Fruit fly (Drosophila melanogaster) whole organism, pupa: ENCODE results near the gene CG14089.

Experiments
- CG10348 ChIP-seq: fragments of 200-800 bp; sonication (Bioruptor generic); IDR thresholded peaks from 2 replicates; pipeline ENCODE4 v1.3.6; 2022; ENCODE audit warnings: missing biosample characterization, missing genetic modification characterization
- CG13204 ChIP-seq: fragments of 200-800 bp; sonication (Bioruptor generic); optimal IDR thresholded peaks from 2 replicates; lab custom pipeline; 2018; ENCODE audit warnings: missing biosample characterization, mild to moderate bottlenecking, missing genetic modification characterization, moderate library complexity
- CG15710 ChIP-seq: fragments of 200-800 bp; sonication (Bioruptor generic); optimal IDR thresholded peaks from 2 replicates; lab custom pipeline; 2018; ENCODE audit warnings: missing biosample characterization, mild to moderate bottlenecking, missing genetic modification characterization, moderate library complexity
- CG32121 ChIP-seq: fragments of 200-800 bp; sonication (Bioruptor generic); IDR thresholded peaks from 2 replicates; pipeline ENCODE4 v1.3.6; 2022; ENCODE audit warnings: missing biosample characterization, missing genetic modification characterization
- CG34367 ChIP-seq: fragments of 200-800 bp; sonication (Bioruptor generic); optimal IDR thresholded peaks from 2 replicates; lab custom pipeline; 2018; ENCODE audit warnings: missing biosample characterization, mild to moderate bottlenecking, missing genetic modification characterization
- CG9948 ChIP-seq: fragments of 200-800 bp; sonication (Bioruptor generic); optimal IDR thresholded peaks from 2 replicates; lab custom pipeline; 2018; ENCODE audit warnings: missing biosample characterization, mild to moderate bottlenecking, missing genetic modification characterization, moderate library complexity
- D1 ChIP-seq: fragments of 200-800 bp; sonication (Bioruptor generic); optimal IDR thresholded peaks from 2 replicates; lab custom pipeline; 2018; ENCODE audit warnings: missing biosample characterization, mild to moderate bottlenecking, missing genetic modification characterization, moderate library complexity
- EcR ChIP-seq: fragments of 200-800 bp; sonication (Bioruptor generic); optimal IDR thresholded peaks from 3 replicates; lab custom pipeline; 2019; ENCODE audit warnings: missing biosample characterization, missing genetic modification characterization, mild to moderate bottlenecking, moderate library complexity, missing genetic modification reagents
- Ets98B ChIP-seq: fragments of 200-800 bp; sonication (Bioruptor generic); IDR thresholded peaks from 2 replicates; pipeline ENCODE4 v1.3.6; 2022; ENCODE audit warnings: missing biosample characterization, missing genetic modification characterization
- Pif1A ChIP-seq: fragments of 200-800 bp; sonication (Bioruptor generic); optimal IDR thresholded peaks from 3 replicates; lab custom pipeline; 2016; ENCODE audit warnings: missing biosample characterization, missing genetic modification characterization
- Pif1B ChIP-seq: fragments of 200-800 bp; sonication (Bioruptor generic); optimal IDR thresholded peaks from 3 replicates; lab custom pipeline; 2016; ENCODE audit warnings: missing biosample characterization, missing genetic modification characterization
- Snoo ChIP-seq: fragments of 200-800 bp; sonication (Bioruptor generic); optimal IDR thresholded peaks from 3 replicates; lab custom pipeline; 2017; ENCODE audit warnings: missing biosample characterization, mild to moderate bottlenecking, missing genetic modification characterization, inconsistent platforms
- fd96Ca ChIP-seq: fragments of 200-800 bp; sonication (Bioruptor generic); IDR thresholded peaks from 3 replicates; pipeline ENCODE4 v1.3.6; 2022; ENCODE audit warnings: missing biosample characterization, missing genetic modification characterization
- gl ChIP-seq: fragments of 200-800 bp; sonication (Bioruptor generic); optimal IDR thresholded peaks from 2 replicates; lab custom pipeline; 2018; ENCODE audit warnings: missing biosample characterization, mild to moderate bottlenecking, missing genetic modification characterization

DNA sequence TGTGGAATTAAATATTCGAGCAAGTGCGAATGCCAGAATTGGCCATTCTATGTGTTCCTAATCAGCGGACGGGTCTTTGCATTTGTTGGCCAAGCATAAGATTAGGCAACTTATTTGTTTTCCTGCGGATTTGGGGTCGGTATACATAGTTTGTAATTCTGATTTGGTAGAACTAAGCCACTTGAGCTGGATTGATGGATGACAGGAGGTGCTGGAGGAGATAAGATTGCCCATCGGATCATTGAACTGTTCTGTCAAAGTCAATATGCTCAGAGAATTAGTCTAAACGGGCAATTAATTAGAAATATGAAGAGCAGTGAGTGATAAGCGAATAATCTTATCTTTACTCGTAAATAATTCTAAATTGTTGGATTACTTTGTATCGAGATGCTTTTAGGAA, 8.8 kb upstream of the CG14089 start:
- no peak for TF ChIP-seq CG13204 (GFP tag; lab: Kevin White, UChicago)
- no peak for TF ChIP-seq D1 (tag; lab: Kevin White, UChicago)
- no peak for TF ChIP-seq EcR (GFP tag; lab: Kevin White, UChicago)
- TF ChIP-seq gl (tag; lab: Kevin White, UChicago): no peak
- TF ChIP-seq CG15710 (tag; lab: Kevin White, UChicago): no peak
- no peak for TF ChIP-seq CG32121
- no peak for TF ChIP-seq fd96Ca
- TF ChIP-seq CG10348 (GFP tag; lab: Robert Waterston, UW): no peak
- no peak for TF ChIP-seq Pif1A (GFP tag; lab: Kevin White, UChicago)
- TF ChIP-seq Snoo (tag; lab: Kevin White, UChicago): no peak
- no peak for TF ChIP-seq CG9948
- TF ChIP-seq Pif1B (GFP tag; lab: Kevin White, UChicago): no peak
- no peak for TF ChIP-seq CG34367 (tag; lab: Kevin White, UChicago)
- no peak for TF ChIP-seq Ets98B (GFP tag; lab: Robert Waterston, UW)
